Worm (Caenorhabditis elegans): ENCODE data around the gene chdh-1.

DNA sequence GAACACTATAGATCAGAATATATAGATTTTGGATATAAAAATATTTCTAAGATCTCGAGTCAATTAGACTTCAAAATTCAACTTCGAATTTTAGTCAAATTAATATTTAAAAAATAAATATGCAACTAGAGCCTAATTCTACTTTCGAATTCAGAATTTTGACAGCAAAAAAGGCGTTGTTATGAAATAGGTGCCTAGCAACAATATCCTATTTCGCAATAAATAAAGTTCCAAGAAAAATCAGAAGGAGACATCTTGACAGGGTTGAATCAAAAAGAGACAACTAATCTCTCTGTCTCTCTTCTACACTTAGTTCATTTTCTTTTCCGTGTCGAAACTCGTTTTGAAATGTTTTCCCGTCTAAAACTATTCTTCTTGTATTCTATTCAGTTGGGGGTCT is 23.4 kb downstream of the chdh-1 start:
- TF ChIP-seq W03F9.2 (tag; optimal IDR thresholded peaks at IDR 0.05), result no peak
- no peak for TF ChIP-seq dao-5 (tag; optimal IDR thresholded peaks at IDR 0.05)
- no peak for TF ChIP-seq him-1 (tag; optimal IDR thresholded peaks at IDR 0.05)
